Fruit fly (Drosophila melanogaster) S2 (cell line): ENCODE results near the gene opm.

ENCODE experiments used
- CG8478 ChIP-seq: fragments of >200 bp; optimal IDR thresholded peaks from 2 replicates; lab custom pipeline; 2018
- CTCF ChIP-seq, 2 experiments: fragments of >200 bp; optimal IDR thresholded peaks; 2 replicates each; lab custom pipeline; 2018

DNA sequence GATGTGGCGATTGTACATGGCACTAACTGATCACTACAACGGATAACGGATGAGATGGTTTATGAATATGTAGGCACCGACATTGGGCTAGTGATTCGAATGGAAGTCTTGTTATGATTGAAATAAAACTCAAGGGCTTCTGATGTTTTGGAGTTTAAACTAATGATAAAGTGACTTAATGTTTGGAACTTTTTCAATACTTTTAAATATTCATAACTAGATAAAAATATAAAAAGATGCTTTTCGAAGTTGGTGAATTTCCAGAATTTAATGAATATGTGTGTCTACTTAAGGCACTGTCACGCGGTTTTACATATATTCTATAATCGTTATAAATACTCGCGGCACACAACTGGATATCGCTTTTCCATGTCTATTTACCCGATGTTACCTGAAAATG lies 29.7 kb upstream of the opm start, which contains the start of gene CG9072:
- TF ChIP-seq CTCF (optimal IDR thresholded peaks at IDR 0.05; lab: Kevin White, UChicago) (no peak), CG8478 (no peak)
